Worm (Caenorhabditis elegans): ENCODE data around the gene idpc-4.

idpc-4 gene

DNA sequence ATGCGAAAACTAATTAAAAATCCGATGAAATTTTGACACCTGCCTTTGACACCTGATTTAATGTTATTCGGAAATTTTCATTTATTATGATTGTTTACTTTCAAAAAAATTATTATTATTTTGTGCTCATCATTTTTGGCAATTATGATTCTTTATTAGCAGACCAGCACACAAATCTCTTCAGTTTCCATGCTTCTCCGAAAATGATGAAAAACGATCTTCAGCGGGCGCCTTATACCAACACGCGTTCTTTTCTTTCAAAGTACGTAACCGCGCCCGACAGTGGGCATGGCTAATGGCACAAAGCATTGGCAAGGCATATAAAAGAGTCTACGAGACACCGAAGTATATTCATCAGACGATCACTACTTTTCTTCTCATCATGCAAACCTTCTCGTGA is 5.4 kb upstream of the idpc-4 start, which contains the start of gene idpc-6:
idpc-6 (plus strand) TSS at position 301 of the 400 bp plus-strand sequence.
- TF ChIP-seq W03F9.2 (tag; optimal IDR thresholded peaks at IDR 0.05): no peak
- TF ChIP-seq him-1 (tag; optimal IDR thresholded peaks at IDR 0.05): no peak

DNA sequence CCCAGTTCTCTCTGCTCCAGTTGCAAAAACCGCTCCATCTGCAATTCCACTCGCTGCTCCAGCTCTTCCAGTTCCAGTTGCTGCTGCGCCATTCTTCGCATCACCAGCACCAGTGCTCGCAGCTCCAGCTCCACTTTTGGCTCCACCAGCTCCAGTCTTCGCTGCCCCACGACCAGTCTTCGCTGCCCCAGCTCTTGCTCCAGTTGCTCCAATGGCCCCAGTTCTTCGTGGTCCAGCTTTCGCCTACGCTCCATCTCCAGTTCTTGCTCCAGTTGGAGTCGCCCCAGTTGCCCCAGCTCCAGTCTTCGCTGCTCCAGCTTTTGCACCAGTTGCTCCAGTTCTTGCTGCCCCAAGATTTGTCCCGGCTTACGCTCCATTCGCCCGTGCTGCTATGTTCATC is 4.8 kb upstream of the idpc-4 start:
- TF ChIP-seq W03F9.2 (tag; optimal IDR thresholded peaks at IDR 0.05) (no peak), him-1 (tag; optimal IDR thresholded peaks at IDR 0.05) (no peak), dao-5 (tag; optimal IDR thresholded peaks at IDR 0.05) (no peak)

DNA sequence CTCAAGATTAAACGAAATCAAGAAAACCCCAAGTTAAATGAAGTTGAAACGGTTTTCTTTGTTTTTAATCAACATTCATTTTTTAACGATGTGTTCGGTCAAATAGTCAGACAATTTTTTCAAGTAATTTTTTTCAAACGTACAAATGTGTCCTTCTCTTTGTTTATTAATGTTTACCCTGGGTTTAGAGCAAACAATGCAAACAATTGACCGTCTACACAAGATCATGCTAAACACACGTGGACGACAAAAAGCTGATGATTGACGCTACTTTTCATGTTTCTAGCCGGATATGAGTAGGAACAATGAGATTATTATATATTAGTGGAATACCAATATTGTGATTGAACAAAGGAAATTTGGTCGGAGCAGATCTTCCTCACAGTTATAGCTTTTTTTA is 3.8 kb upstream of the idpc-4 start:
- no peak for TF ChIP-seq dao-5 (tag; optimal IDR thresholded peaks at IDR 0.05)
- no peak for TF ChIP-seq him-1 (tag; optimal IDR thresholded peaks at IDR 0.05)
- TF ChIP-seq W03F9.2 (tag; optimal IDR thresholded peaks at IDR 0.05): no peak

DNA sequence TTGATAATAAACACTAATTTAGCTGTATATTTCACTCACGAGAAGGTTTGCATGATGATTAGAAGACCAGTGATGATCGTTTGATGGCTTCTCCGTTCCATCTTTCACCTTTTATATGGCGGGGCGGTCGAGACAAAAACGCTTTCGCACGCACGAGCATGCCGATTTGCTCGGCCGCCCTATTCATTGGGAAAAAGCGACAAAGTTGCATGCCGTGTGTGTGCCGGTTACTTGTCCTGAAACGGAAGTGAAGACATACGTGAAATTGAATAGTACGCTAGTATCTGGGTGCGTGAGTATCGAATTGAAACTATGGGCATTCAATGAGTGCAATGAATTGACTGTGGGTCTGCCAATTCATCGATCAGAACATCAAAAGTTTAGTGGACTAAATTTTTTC is 2.4 kb upstream of the idpc-4 start, which contains the start of gene idpc-5:
idpc-5 (minus strand) TSS at position 101 of the 400 bp plus-strand sequence.
- TF ChIP-seq W03F9.2 (tag; optimal IDR thresholded peaks at IDR 0.05): no peak
- no peak for TF ChIP-seq him-1 (tag; optimal IDR thresholded peaks at IDR 0.05)
- TF ChIP-seq dao-5 (tag; optimal IDR thresholded peaks at IDR 0.05): no peak

DNA sequence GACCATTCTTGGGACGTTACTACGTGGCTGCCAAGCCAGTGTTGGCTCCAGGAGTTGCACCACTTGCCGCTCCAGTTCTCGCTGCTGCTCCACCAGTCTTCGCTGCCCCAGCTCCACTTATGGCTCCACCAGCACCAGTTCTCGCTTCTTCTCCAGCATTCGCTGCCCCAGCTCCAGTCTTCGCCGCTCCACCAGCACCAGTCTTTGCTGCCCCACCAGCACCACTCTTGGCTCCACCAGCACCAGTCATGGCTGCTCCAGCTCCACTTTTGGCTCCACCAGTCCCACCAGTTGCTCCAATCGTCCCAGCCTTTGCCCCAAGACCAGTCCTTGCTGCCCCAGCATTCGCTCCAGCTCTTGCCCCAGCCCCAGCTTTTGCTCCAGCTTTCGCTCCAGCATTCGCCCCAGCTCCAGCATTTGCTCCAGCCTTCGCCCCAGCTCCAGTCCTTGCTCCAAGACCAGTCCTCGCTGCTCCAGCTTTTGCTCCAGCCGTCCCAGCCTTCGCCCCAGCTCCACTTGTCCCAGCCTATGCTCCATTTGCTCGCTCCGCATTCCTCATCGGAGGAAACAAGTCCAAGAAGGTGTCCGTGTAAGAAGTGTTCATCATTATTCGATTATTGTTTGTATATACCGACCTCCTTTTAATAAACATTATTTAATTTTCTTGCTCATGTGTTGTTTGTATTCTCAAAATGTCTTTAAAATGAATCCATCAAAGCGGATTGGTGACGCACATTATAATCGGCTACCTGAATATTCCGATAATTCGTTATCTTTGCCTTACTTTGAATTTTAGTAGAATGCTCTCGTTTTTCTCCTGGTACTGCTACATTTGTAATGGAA is 603 bp downstream of the idpc-4 start, which contains the start of gene T06E4.7:
T06E4.7 (plus strand) TSS at position 793 of the 843 bp plus-strand sequence.
- TF ChIP-seq W03F9.2 (tag; optimal IDR thresholded peaks at IDR 0.05): no peak
- TF ChIP-seq dao-5 (tag; optimal IDR thresholded peaks at IDR 0.05): no peak
- TF ChIP-seq him-1 (tag; optimal IDR thresholded peaks at IDR 0.05): no peak

DNA sequence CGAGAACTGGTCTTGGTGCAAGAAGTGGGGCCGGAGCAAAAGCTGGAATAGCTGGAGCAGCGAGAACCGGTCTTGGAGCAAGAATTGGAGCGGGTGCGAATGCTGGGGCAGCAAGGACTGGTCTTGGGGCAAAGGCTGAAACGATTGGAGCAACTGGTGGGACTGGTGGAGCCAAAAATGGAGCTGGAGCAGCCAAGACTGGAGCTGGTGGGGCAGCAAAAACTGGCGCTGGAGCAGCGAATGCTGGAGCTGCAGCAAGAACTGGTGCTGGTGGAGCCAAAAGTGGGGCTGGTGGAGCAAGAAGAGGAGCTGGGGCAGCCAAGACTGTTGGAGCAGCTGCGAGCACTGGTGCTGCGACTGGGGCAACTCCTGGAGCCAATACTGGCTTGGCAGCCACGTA is 3.4 kb downstream of the idpc-4 start:
- no peak for TF ChIP-seq him-1 (tag; optimal IDR thresholded peaks at IDR 0.05)
- TF ChIP-seq dao-5 (tag; optimal IDR thresholded peaks at IDR 0.05): no peak

DNA sequence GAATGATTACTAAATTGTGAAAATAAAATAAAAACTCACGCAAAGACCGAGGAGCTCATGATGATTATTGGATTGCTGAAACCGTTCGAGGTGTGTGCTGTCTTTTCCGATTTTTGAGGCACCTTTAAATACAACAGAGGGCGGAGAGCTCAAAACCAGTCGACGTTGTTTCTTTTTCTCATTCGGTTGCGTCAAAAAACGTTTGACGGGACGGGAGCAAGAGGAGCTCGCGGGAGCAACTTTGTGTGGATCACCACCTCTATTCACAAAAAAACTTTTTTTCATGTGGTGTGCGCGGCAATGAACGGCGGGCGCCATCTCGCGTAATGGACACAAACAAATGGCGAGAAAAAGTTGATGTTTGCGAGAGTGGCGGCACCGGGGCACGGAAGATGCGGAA is 3.9 kb downstream of the idpc-4 start, which contains the start of gene idpc-3:
idpc-3 (minus strand) TSS at position 101 of the 400 bp plus-strand sequence.
- TF ChIP-seq W03F9.2 (tag; optimal IDR thresholded peaks at IDR 0.05) (no peak), him-1 (tag; optimal IDR thresholded peaks at IDR 0.05) (no peak)

DNA sequence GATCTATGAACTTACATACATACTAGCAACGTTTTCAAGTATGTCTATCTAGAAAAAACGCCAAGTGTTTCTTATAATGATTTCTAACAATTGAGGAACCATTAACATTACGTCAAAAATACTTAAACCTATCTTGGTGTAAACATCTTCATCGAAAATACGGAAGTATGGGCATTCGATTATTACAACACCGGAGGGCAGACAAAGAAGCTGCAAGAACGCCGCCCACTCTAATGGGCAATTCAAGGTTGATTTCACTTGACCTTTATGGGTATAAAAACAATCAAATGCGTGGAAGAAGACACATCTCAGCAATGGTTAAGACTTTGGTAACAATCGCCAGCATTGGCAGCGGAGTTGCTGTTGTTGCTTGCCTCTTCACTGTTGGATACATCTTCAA is 4.4 kb downstream of the idpc-4 start, which contains the start of gene col-146:
col-146 (plus strand) TSS at position 301 of the 400 bp plus-strand sequence.
- no peak for TF ChIP-seq dao-5 (tag; optimal IDR thresholded peaks at IDR 0.05)
- no peak for TF ChIP-seq W03F9.2 (tag; optimal IDR thresholded peaks at IDR 0.05)
- no peak for TF ChIP-seq him-1 (tag; optimal IDR thresholded peaks at IDR 0.05)

DNA sequence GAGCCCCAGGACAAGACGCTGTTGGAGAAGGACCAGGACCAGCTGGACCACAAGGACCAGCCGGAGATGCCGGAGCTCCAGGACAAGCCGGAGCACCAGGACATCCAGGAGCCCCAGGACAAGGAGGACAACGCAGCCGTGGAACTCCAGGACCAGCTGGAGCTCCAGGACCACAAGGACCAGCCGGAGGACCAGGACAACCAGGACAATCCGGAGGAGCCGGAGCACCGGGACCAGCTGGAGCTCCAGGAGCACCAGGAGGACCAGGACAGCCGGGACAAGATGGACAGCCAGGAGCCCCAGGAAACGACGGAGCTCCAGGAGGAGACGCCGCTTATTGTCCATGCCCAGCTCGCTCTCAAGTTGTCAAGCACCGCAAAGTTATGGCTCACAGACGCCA is 5.3 kb downstream of the idpc-4 start:
- TF ChIP-seq W03F9.2 (tag; optimal IDR thresholded peaks at IDR 0.05): no peak
- no peak for TF ChIP-seq dao-5 (tag; optimal IDR thresholded peaks at IDR 0.05)
- no peak for TF ChIP-seq him-1 (tag; optimal IDR thresholded peaks at IDR 0.05)

DNA sequence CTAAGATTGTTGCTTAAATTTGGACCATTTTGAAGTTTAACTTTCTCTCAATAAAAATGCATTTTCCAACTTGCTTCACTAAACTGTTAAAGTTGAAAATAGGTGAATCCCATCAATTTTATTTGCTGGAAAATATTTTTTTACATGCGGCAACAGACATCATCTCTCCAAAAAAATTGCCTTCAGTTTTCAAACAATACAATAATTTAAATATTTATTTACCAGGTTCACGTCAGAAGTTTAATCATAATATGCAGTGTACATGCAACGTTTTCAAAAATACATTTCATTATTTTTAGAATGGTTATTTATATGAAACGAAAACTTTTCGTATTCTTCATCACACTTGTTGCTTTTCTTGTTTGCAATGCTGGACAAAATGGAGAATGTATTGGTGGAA is 5.7 kb downstream of the idpc-4 start, which contains the start of gene T06E4.5:
T06E4.5 (plus strand) TSS at position 301 of the 400 bp plus-strand sequence.
- TF ChIP-seq dao-5 (tag; optimal IDR thresholded peaks at IDR 0.05) (no peak), W03F9.2 (tag; optimal IDR thresholded peaks at IDR 0.05) (no peak), him-1 (tag; optimal IDR thresholded peaks at IDR 0.05) (no peak)

DNA sequence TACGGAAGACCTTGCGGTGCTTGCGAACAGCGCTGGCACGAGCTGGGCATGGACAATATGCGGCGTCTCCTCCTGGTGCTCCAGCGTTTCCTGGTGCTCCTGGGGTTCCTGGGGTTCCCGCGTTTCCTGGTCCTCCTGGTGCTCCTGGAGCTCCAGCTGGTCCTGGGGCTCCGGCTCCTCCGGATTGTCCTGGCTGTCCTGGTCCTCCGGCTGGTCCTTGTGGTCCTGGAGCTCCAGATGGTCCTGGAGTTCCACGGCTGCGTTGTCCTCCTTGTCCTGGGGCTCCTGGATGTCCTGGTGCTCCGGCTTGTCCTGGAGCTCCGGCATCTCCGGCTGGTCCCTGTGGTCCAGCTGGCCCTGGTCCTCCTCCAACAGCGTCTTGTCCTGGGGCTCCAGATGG is 7.1 kb downstream of the idpc-4 start:
- no peak for TF ChIP-seq dao-5 (tag; optimal IDR thresholded peaks at IDR 0.05)
- TF ChIP-seq him-1 (tag; optimal IDR thresholded peaks at IDR 0.05): no peak
- no peak for TF ChIP-seq W03F9.2 (tag; optimal IDR thresholded peaks at IDR 0.05)

DNA sequence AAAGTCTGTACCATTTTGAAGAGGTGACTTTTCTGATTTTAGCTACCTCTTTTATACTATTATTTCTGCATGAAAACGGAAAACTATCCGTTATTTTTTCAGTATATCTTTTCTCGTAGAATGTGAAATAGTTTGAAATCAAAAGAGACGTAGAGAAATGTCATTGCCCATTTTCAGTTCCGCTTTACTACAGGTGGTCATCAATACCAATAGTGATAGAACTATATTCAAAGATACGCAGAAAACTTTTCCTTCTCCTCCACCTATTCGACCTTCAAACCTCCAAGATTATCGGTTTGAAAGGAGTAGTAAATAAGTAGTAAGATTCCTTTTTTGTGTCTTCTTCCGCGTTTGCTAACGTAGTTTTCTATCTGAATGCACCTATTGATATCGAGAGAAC is 8.1 kb downstream of the idpc-4 start, which contains the start of gene col-147:
col-147 (minus strand) TSS at position 26 of the 400 bp plus-strand sequence.
- no peak for TF ChIP-seq W03F9.2 (tag; optimal IDR thresholded peaks at IDR 0.05)
- TF ChIP-seq him-1 (tag; optimal IDR thresholded peaks at IDR 0.05): no peak
- no peak for TF ChIP-seq dao-5 (tag; optimal IDR thresholded peaks at IDR 0.05)

DNA sequence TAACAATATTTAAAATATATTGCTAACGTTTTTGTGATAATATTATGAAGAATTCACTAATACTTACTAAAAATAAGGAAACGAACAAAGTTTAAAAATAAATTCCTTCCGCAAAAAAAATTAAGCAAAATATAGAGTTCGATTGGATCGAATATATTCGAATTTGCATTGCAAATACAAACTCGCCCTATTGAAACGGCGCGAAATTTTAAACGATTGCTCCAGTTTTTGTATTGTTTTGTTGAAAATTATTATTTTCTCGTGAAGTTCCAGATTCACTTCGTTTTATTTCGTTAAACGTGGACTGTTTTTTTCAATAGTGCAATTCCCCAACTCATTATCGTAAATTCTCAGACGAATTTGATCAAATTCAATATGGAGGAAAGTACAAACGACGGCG is 20.3 kb downstream of the idpc-4 start, which contains the start of the genes atl-1 and hcp-2:
atl-1 (minus strand) TSS at position 89 of the 400 bp plus-strand sequence.
hcp-2 (plus strand) TSS at position 353 of the 400 bp plus-strand sequence.
- no peak for TF ChIP-seq dao-5 (tag; optimal IDR thresholded peaks at IDR 0.05)
- no peak for TF ChIP-seq W03F9.2 (tag; optimal IDR thresholded peaks at IDR 0.05)
- no peak for TF ChIP-seq him-1 (tag; optimal IDR thresholded peaks at IDR 0.05)

DNA sequence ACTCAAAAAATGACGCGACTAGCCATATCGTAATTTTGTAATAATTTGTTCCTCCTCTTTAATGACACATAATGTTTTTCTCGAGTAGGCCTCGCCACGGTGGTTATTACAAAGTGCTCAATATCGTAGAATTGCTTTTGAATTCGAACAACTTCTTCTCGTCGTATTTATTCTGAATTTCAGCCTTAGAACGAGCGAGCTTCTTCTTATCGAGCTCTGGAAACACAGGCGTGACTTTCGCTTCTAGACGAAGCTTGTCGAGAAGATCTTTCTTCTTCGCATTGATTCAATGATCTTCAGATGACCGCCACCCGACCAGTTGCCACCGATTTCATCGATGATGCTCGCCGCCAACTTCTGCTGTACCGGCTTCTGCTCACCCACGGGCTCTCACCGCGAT is 26.1 kb downstream of the idpc-4 start, which contains the start of gene T06E4.21:
T06E4.21 (plus strand) TSS at position 301 of the 400 bp plus-strand sequence.
- no peak for TF ChIP-seq him-1 (tag; optimal IDR thresholded peaks at IDR 0.05)
- no peak for TF ChIP-seq W03F9.2 (tag; optimal IDR thresholded peaks at IDR 0.05)
- no peak for TF ChIP-seq dao-5 (tag; optimal IDR thresholded peaks at IDR 0.05)
